Worm (Caenorhabditis elegans) whole organism, midembryonic: ENCODE results near the gene ZK177.11.

Source experiments
- T22C8.4 ChIP-seq: fragments of 200-800 bp; sonication (Bioruptor generic); IDR thresholded peaks from 2 replicates; pipeline ENCODE4 v1.3.6; 2022; ENCODE audit warnings: missing genetic modification characterization, missing compliant biosample characterization
- cog-1 ChIP-seq: sonication (generic microtip); optimal IDR thresholded peaks from 2 replicates; lab custom pipeline; 2016; ENCODE audit warnings: missing genetic modification characterization, missing compliant biosample characterization
- flt-1 ChIP-seq: fragments of 200-800 bp; sonication (Bioruptor generic); IDR thresholded peaks from 2 replicates; pipeline ENCODE4 v1.3.6; 2022; ENCODE audit warnings: missing genetic modification characterization, missing compliant biosample characterization
- klf-2 ChIP-seq: fragments of 200-800 bp; sonication (Bioruptor generic); conservative IDR thresholded peaks from 2 replicates; pipeline ENCODE4 v1.3.6; 2022; ENCODE audit warnings: missing genetic modification reagents, missing genetic modification characterization, missing compliant biosample characterization
- med-1 ChIP-seq: sonication (generic microtip); optimal IDR thresholded peaks from 2 replicates; lab custom pipeline; 2017; ENCODE audit warnings: missing genetic modification characterization, mild to moderate bottlenecking, missing compliant biosample characterization, antibody characterized with exemption, missing genetic modification reagents; ENCODE audit not compliant: insufficient read depth
- ref-1 ChIP-seq: fragments of 200-800 bp; sonication (Bioruptor generic); conservative IDR thresholded peaks from 2 replicates; pipeline ENCODE4 v1.3.6; 2022; ENCODE audit warnings: missing genetic modification reagents, missing genetic modification characterization, missing compliant biosample characterization
- tab-1 ChIP-seq: fragments of 200-800 bp; sonication (Bioruptor generic); IDR thresholded peaks from 2 replicates; pipeline ENCODE4 v1.3.6; 2022; ENCODE audit warnings: missing genetic modification characterization, missing compliant biosample characterization
- ztf-23 ChIP-seq: fragments of 200-800 bp; sonication (Bioruptor generic); IDR thresholded peaks from 2 replicates; pipeline ENCODE4 v1.3.6; 2022; ENCODE audit warnings: missing genetic modification reagents, missing genetic modification characterization, missing compliant biosample characterization
- ztf-29 ChIP-seq: fragments of 200-800 bp; sonication (Bioruptor generic); IDR thresholded peaks from 2 replicates; pipeline ENCODE4 v1.3.6; 2022; ENCODE audit warnings: missing genetic modification reagents, missing genetic modification characterization, missing compliant biosample characterization

ZK177.11 gene

ce11 chrII:5553531-5553930 lies 30.8 kb downstream of the ZK177.11 start:
- no peak for TF ChIP-seq ztf-29 (GFP tag; lab: Robert Waterston, UW)

ce11 chrII:5554317-5554716 lies 31.6 kb downstream of the ZK177.11 start, which contains the start of gene ins-12:
ins-12 (plus strand) TSS chrII:5554617.
- TF ChIP-seq ref-1 (GFP tag; lab: Robert Waterston, UW): no peak

- TF ChIP-seq tab-1 (GFP tag; lab: Robert Waterston, UW) (no peak), med-1 (GFP tag; lab: Kevin White, UChicago) (no peak), ref-1 (GFP tag; lab: Robert Waterston, UW) (no peak), ztf-23 (GFP tag; lab: Robert Waterston, UW) (no peak), flt-1 (GFP tag; lab: Robert Waterston, UW) (no peak), ztf-29 (GFP tag; lab: Robert Waterston, UW) (no peak), cog-1 (tag; lab: Kevin White, UChicago) (no peak), T22C8.4 (GFP tag; lab: Robert Waterston, UW) (no peak), klf-2 (GFP tag; lab: Robert Waterston, UW) (no peak)
These were observed 32.1 kb downstream of the ZK177.11 start for ce11 chrII:5554788-5555187.

- TF ChIP-seq ztf-23 (GFP tag; lab: Robert Waterston, UW) (no peak), T22C8.4 (GFP tag; lab: Robert Waterston, UW) (no peak)
These were observed 32.8 kb downstream of the ZK177.11 start for ce11 chrII:5555522-5555921.

- TF ChIP-seq klf-2 (GFP tag; lab: Robert Waterston, UW): no peak
- TF ChIP-seq T22C8.4 (GFP tag; lab: Robert Waterston, UW): no peak
These were observed 33.7 kb downstream of the ZK177.11 start, which contains the start of gene ins-11 for ce11 chrII:5556431-5556830. ins-11 (plus strand) TSS chrII:5556731.

ce11 chrII:5557134-5557533 lies 34.4 kb downstream of the ZK177.11 start:
- no peak for TF ChIP-seq med-1 (GFP tag; lab: Kevin White, UChicago)
- no peak for TF ChIP-seq ztf-23 (GFP tag; lab: Robert Waterston, UW)
- TF ChIP-seq flt-1 (GFP tag; lab: Robert Waterston, UW): no peak
- TF ChIP-seq ref-1 (GFP tag; lab: Robert Waterston, UW): no peak
- TF ChIP-seq tab-1 (GFP tag; lab: Robert Waterston, UW): no peak
- TF ChIP-seq ztf-29 (GFP tag; lab: Robert Waterston, UW): no peak

- no peak for TF ChIP-seq ztf-29 (GFP tag; lab: Robert Waterston, UW)
- no peak for TF ChIP-seq ztf-23 (GFP tag; lab: Robert Waterston, UW)
- TF ChIP-seq T22C8.4 (GFP tag; lab: Robert Waterston, UW): no peak
- TF ChIP-seq ref-1 (GFP tag; lab: Robert Waterston, UW): no peak
- TF ChIP-seq cog-1 (tag; lab: Kevin White, UChicago): no peak
- no peak for TF ChIP-seq klf-2 (GFP tag; lab: Robert Waterston, UW)
- TF ChIP-seq med-1 (GFP tag; lab: Kevin White, UChicago): no peak
These were observed 38.7 kb downstream of the ZK177.11 start, which contains the start of gene C17C3.3 for ce11 chrII:5561392-5561791. C17C3.3 (plus strand) TSS chrII:5561737.

ce11 chrII:5565082-5565623 lies 42.4 kb downstream of the ZK177.11 start:
- no peak for TF ChIP-seq ztf-29 (GFP tag; lab: Robert Waterston, UW)
- TF ChIP-seq flt-1 (GFP tag; lab: Robert Waterston, UW): 0 out of 2 replicates have a peak, but pooled peaks have one; percentile 45

ce11 chrII:5570272-5570671 lies 47.5 kb downstream of the ZK177.11 start, which contains the start of the genes C17C3.1 and C17C3.15:
C17C3.1 (plus strand) TSS chrII:5570572.
C17C3.15 (plus strand) TSS chrII:5570654.
- TF ChIP-seq ztf-29 (GFP tag; lab: Robert Waterston, UW) (no peak), klf-2 (GFP tag; lab: Robert Waterston, UW) (no peak), flt-1 (GFP tag; lab: Robert Waterston, UW) (no peak), ztf-23 (GFP tag; lab: Robert Waterston, UW) (no peak), ref-1 (GFP tag; lab: Robert Waterston, UW) (no peak), cog-1 (tag; lab: Kevin White, UChicago) (no peak), T22C8.4 (GFP tag; lab: Robert Waterston, UW) (no peak), tab-1 (GFP tag; lab: Robert Waterston, UW) (no peak), med-1 (GFP tag; lab: Kevin White, UChicago) (no peak)

ce11 chrII:5572082-5572746 lies 49.5 kb downstream of the ZK177.11 start:
- TF ChIP-seq T22C8.4 (GFP tag; lab: Robert Waterston, UW): no peak
- no peak for TF ChIP-seq tab-1 (GFP tag; lab: Robert Waterston, UW)
- TF ChIP-seq klf-2 (GFP tag; lab: Robert Waterston, UW): no peak
- TF ChIP-seq ztf-29 (GFP tag; lab: Robert Waterston, UW): no peak
- no peak for TF ChIP-seq med-1 (GFP tag; lab: Kevin White, UChicago)
- no peak for TF ChIP-seq ref-1 (GFP tag; lab: Robert Waterston, UW)
- no peak for TF ChIP-seq ztf-23 (GFP tag; lab: Robert Waterston, UW)
- no peak for TF ChIP-seq cog-1 (tag; lab: Kevin White, UChicago)
- TF ChIP-seq flt-1 (GFP tag; lab: Robert Waterston, UW): no peak
